Fruit fly (Drosophila melanogaster): ENCODE data around the gene RpS3.

Gene RpS3

DNA sequence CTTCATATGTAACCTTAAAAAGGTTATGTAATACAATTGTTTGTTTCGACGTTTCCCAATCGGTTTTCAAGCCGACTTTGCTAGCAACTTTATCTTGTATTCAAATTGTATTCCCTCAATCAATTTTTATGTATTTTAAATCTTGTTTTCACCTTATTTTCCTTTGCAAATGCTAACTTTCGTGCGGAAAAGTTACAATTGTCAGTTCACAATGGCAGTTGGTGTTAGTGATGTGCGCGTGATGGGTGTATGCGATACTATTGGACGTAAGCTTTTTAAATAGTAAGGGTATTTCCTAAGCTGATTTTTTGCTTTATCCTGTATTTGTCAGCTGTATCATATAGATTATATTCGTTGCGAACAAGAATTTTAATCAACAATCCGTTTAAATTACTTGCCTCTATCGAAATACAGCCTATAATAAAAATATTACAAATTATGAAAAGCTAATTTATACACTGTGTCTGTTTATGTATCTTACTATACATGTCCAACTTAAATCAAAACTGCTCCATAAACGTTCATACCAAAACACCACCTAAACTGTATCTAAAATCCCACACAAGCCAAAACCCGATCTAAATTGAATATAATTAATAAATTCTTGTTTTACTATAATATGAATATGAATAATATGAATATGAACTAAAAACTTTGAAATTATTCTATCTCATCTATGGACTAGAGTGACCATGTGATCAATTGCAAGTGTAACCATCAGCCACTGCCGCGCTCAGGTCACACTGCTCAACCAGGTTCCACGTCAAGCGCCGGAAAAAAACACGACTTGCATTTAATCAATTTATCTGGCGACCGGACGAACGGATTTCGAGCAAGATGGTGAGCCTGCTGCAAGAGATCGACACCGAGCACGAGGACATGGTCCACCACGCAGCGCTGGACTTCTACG lies 2.5 kb upstream of the RpS3 start, which contains the start of the genes ATPsynCF6 and Sec13:
TSS of gene ATPsynCF6 (minus strand) at position 236 of the 910 bp plus-strand sequence.
TSS of gene Sec13 (plus strand) at position 450 of the 910 bp plus-strand sequence.
- TF ChIP-seq EcR (GFP tag; optimal IDR thresholded peaks at IDR 0.05) (no peak), D1 (tag; optimal IDR thresholded peaks at IDR 0.05) (no peak), CG17806 (tag; optimal IDR thresholded peaks at IDR 0.05) (peak; percentile 51), Snoo (tag; optimal IDR thresholded peaks at IDR 0.05) (peak; percentile 10), Pif1A (GFP tag; optimal IDR thresholded peaks at IDR 0.05) (no peak), CG8301 (tag; optimal IDR thresholded peaks at IDR 0.05) (peak; percentile 52), CG12605 (GFP tag; IDR thresholded peaks at IDR 0.05) (no peak), CG9948 (tag; optimal IDR thresholded peaks at IDR 0.05) (peak; percentile 40), CG32121 (GFP tag; IDR thresholded peaks at IDR 0.05) (peak; percentile 40; the same call in 1 of the 2 replicates), Pif1B (GFP tag; optimal IDR thresholded peaks at IDR 0.05) (peak; percentile 56), CG14655 (GFP tag; optimal IDR thresholded peaks at IDR 0.05) (peak; percentile 63), gl (tag; optimal IDR thresholded peaks at IDR 0.05) (no peak), CG34367 (tag; optimal IDR thresholded peaks at IDR 0.05) (peak; percentile 15), rn (GFP tag; IDR thresholded peaks at IDR 0.05) (peak; percentile 22; the same call in 1 of the 2 replicates), fd96Ca (GFP tag; IDR thresholded peaks at IDR 0.05) (no peak), CG13204 (GFP tag; optimal IDR thresholded peaks at IDR 0.05) (no peak), Ets98B (GFP tag; IDR thresholded peaks at IDR 0.05) (peak; percentile 52), CG8159 (tag; optimal IDR thresholded peaks at IDR 0.05) (peak; percentile 59), CG15710 (tag; optimal IDR thresholded peaks at IDR 0.05) (peak; percentile 36), CG4496 (GFP tag; IDR thresholded peaks at IDR 0.05) (peak; percentile 77)

DNA sequence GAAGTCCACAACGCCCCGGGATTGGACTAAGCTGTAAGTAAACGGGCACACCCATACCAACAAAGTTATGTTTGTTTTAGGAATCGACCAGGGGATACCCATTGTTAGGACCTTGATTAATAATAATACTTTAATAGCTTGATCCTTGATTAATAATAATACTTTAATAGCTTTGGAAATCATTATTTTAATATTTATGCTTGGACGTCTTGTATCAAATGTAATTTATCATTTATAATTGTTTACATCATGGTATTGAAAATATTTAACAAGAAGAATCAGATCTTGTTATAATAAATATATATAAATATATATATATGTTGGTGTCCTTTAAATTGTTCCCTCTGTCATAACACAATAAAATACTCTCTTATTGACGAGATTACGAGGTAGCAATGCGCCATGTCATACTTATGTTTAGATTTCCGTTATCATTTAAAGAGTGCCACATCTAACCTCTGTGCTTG lies 1.7 kb upstream of the RpS3 start:
- TF ChIP-seq Ets98B (GFP tag; IDR thresholded peaks at IDR 0.05) = peak; percentile 64; the same call in 1 of the 2 replicates
- peak; percentile 49 for TF ChIP-seq Pif1B (GFP tag; optimal IDR thresholded peaks at IDR 0.05)
- peak; percentile 85 for TF ChIP-seq CG15710 (tag; optimal IDR thresholded peaks at IDR 0.05)
- TF ChIP-seq CG10348 (GFP tag; IDR thresholded peaks at IDR 0.05) = peak; percentile 12; the same call in 1 of the 2 replicates
- no peak for TF ChIP-seq Pif1A (GFP tag; optimal IDR thresholded peaks at IDR 0.05)
- TF ChIP-seq CG8159 (tag; optimal IDR thresholded peaks at IDR 0.05) = peak; percentile 81
- TF ChIP-seq CG34367 (tag; optimal IDR thresholded peaks at IDR 0.05) = peak; percentile 79
- TF ChIP-seq CG8301 (tag; optimal IDR thresholded peaks at IDR 0.05) = peak; percentile 75
- TF ChIP-seq CG14655 (GFP tag; optimal IDR thresholded peaks at IDR 0.05) = peak; percentile 63
- TF ChIP-seq EcR (GFP tag; optimal IDR thresholded peaks at IDR 0.05) = no peak
- no peak for TF ChIP-seq D1 (tag; optimal IDR thresholded peaks at IDR 0.05)
- TF ChIP-seq CG13204 (GFP tag; optimal IDR thresholded peaks at IDR 0.05) = no peak
- no peak for TF ChIP-seq fd96Ca (GFP tag; IDR thresholded peaks at IDR 0.05)
- peak; percentile 57 for TF ChIP-seq Snoo (tag; optimal IDR thresholded peaks at IDR 0.05)
- peak; percentile 80 for TF ChIP-seq CG12605 (GFP tag; IDR thresholded peaks at IDR 0.05)
- TF ChIP-seq CG4496 (GFP tag; IDR thresholded peaks at IDR 0.05) = peak; percentile 78
- TF ChIP-seq rn (GFP tag; IDR thresholded peaks at IDR 0.05) = 0 out of 2 replicates have a peak, but pooled peaks have one; percentile 20
- TF ChIP-seq gl (tag; optimal IDR thresholded peaks at IDR 0.05) = no peak
- peak; percentile 76 for TF ChIP-seq CG32121 (GFP tag; IDR thresholded peaks at IDR 0.05)
- TF ChIP-seq CG9948 (tag; optimal IDR thresholded peaks at IDR 0.05) = peak; percentile 75
- TF ChIP-seq CG17806 (tag; optimal IDR thresholded peaks at IDR 0.05) = peak; percentile 74

DNA sequence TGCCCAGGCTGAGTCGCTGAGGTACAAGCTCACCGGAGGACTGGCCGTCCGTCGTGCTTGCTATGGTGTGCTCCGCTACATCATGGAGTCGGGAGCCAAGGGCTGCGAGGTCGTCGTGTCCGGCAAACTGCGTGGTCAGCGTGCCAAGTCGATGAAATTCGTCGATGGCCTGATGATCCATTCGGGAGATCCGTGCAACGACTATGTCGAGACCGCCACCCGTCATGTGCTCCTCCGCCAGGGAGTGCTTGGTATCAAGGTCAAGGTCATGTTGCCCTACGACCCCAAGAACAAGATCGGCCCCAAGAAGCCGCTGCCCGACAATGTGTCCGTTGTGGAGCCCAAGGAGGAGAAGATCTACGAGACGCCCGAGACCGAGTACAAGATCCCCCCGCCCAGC lies 808 bp downstream of the RpS3 start:
- no peak for TF ChIP-seq CG9948 (tag; optimal IDR thresholded peaks at IDR 0.05)
- TF ChIP-seq CG15710 (tag; optimal IDR thresholded peaks at IDR 0.05) = no peak
- TF ChIP-seq Pif1B (GFP tag; optimal IDR thresholded peaks at IDR 0.05) = no peak
- TF ChIP-seq D1 (tag; optimal IDR thresholded peaks at IDR 0.05) = no peak
- no peak for TF ChIP-seq CG32121 (GFP tag; IDR thresholded peaks at IDR 0.05)
- no peak for TF ChIP-seq CG8301 (tag; optimal IDR thresholded peaks at IDR 0.05)
- no peak for TF ChIP-seq gl (tag; optimal IDR thresholded peaks at IDR 0.05)
- TF ChIP-seq fd96Ca (GFP tag; IDR thresholded peaks at IDR 0.05) = no peak
- no peak for TF ChIP-seq CG4496 (GFP tag; IDR thresholded peaks at IDR 0.05)
- TF ChIP-seq CG10348 (GFP tag; IDR thresholded peaks at IDR 0.05) = no peak
- TF ChIP-seq Snoo (tag; optimal IDR thresholded peaks at IDR 0.05) = no peak
- no peak for TF ChIP-seq Ets98B (GFP tag; IDR thresholded peaks at IDR 0.05)
- TF ChIP-seq Pif1A (GFP tag; optimal IDR thresholded peaks at IDR 0.05) = no peak
- no peak for TF ChIP-seq CG13204 (GFP tag; optimal IDR thresholded peaks at IDR 0.05)
- no peak for TF ChIP-seq CG8159 (tag; optimal IDR thresholded peaks at IDR 0.05)
- TF ChIP-seq rn (GFP tag; IDR thresholded peaks at IDR 0.05) = no peak
- TF ChIP-seq CG34367 (tag; optimal IDR thresholded peaks at IDR 0.05) = no peak

DNA sequence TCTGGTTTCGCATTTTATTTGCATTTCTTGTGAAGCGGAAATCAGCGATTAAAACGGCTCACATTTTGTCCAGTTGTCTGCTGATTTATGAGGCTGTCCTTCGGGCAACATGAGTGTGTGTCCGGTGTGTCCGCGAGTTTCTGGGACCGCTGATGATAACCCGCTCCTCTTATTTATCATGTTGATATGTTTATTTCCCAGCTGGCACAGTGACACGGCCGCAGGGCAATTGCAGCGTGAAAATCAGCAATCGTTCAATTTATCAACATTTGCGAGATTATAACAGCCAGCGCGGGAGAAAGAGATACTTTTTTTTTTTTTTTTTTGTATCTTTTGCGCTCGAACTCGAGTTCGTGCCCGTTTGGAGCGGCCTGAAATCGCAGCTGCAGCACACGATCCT lies 1.7 kb downstream of the RpS3 start:
- TF ChIP-seq gl (tag; optimal IDR thresholded peaks at IDR 0.05) = no peak
- TF ChIP-seq EcR (GFP tag; optimal IDR thresholded peaks at IDR 0.05) = peak; percentile 23

DNA sequence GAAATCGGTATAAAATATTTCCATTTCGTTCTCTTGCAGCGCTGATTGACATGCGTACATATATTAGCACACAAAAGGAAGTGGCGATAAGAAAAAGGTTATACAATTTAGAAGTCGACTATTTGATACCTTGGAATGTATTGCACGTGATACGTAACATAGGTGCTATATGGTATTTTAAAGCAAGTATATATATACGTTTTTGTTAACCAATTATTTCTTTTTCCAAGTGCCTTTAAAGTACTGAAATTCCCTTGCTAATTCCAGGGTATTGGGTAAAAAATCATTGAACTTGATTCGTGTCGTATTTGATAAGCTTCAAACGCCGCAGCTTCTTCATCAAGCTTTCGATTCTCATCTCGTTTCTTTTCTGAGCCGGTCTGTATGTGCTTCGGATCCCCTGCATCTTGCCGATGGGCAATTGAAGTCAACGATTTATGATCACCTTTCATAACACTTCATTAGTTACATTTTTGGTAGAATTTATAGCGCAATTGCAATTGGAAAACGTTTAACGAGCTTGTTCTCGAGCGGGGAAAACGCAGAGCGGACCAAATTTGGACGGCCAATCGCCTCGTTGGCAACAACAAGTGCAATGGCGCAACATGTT lies 5.0 kb downstream of the RpS3 start, which contains the start of gene CG4408:
TSS of gene CG4408 (minus strand) at position 60 of the 610 bp plus-strand sequence.
- peak; percentile 67 for TF ChIP-seq CG12605 (GFP tag; IDR thresholded peaks at IDR 0.05)
- peak; percentile 80 for TF ChIP-seq EcR (GFP tag; optimal IDR thresholded peaks at IDR 0.05)
- TF ChIP-seq rn (GFP tag; IDR thresholded peaks at IDR 0.05) = peak; percentile 32; the same call in 1 of the 2 replicates
- peak; percentile 83 for TF ChIP-seq CG8159 (tag; optimal IDR thresholded peaks at IDR 0.05)
- TF ChIP-seq Pif1B (GFP tag; optimal IDR thresholded peaks at IDR 0.05) = no peak
- TF ChIP-seq D1 (tag; optimal IDR thresholded peaks at IDR 0.05) = no peak
- no peak for TF ChIP-seq CG13204 (GFP tag; optimal IDR thresholded peaks at IDR 0.05)
- peak; percentile 81 for TF ChIP-seq Snoo (tag; optimal IDR thresholded peaks at IDR 0.05)
- peak; percentile 81 for TF ChIP-seq CG14655 (GFP tag; optimal IDR thresholded peaks at IDR 0.05)
- TF ChIP-seq Pif1A (GFP tag; optimal IDR thresholded peaks at IDR 0.05) = peak; percentile 67
- TF ChIP-seq fd96Ca (GFP tag; IDR thresholded peaks at IDR 0.05) = peak; percentile 59; the same call in 1 of the 3 replicates
- peak; percentile 81 for TF ChIP-seq CG4496 (GFP tag; IDR thresholded peaks at IDR 0.05)
- no peak for TF ChIP-seq CG10348 (GFP tag; IDR thresholded peaks at IDR 0.05)
- TF ChIP-seq Ets98B (GFP tag; IDR thresholded peaks at IDR 0.05) = peak; percentile 82
- peak; percentile 34 for TF ChIP-seq gl (tag; optimal IDR thresholded peaks at IDR 0.05)
- TF ChIP-seq CG34367 (tag; optimal IDR thresholded peaks at IDR 0.05) = peak; percentile 56
- peak; percentile 74 for TF ChIP-seq CG17806 (tag; optimal IDR thresholded peaks at IDR 0.05)
- peak; percentile 56; the same call in 1 of the 2 replicates for TF ChIP-seq CG32121 (GFP tag; IDR thresholded peaks at IDR 0.05)
- TF ChIP-seq CG15710 (tag; optimal IDR thresholded peaks at IDR 0.05) = peak; percentile 74
- TF ChIP-seq CG9948 (tag; optimal IDR thresholded peaks at IDR 0.05) = peak; percentile 72
- TF ChIP-seq CG8301 (tag; optimal IDR thresholded peaks at IDR 0.05) = peak; percentile 73

Data from whole organism, pupa.